Worm (Caenorhabditis elegans) whole organism, early embryonic: ENCODE results near the gene F55H2.5.

ENCODE experiments used
- B0310.2 ChIP-seq: sonication (generic microtip); optimal IDR thresholded peaks from 2 replicates; lab custom pipeline; 2016; ENCODE audit warnings: mild to moderate bottlenecking, missing genetic modification characterization, missing compliant biosample characterization
- F13C5.2 ChIP-seq: sonication (generic microtip); optimal IDR thresholded peaks from 2 replicates; lab custom pipeline; 2017; ENCODE audit warnings: mild to moderate bottlenecking, missing genetic modification characterization, inconsistent platforms, missing compliant biosample characterization
- ama-1 ChIP-seq: fragments of 150-350 bp; optimal IDR thresholded peaks from 2 replicates; lab custom pipeline; 2014
- ceh-13 ChIP-seq: fragments of 200-800 bp; sonication (Bioruptor generic); optimal IDR thresholded peaks from 2 replicates; lab custom pipeline; 2018; ENCODE audit warnings: mild to moderate bottlenecking, missing genetic modification characterization, missing compliant biosample characterization
- ets-7 ChIP-seq: sonication (generic microtip); optimal IDR thresholded peaks from 2 replicates; lab custom pipeline; 2016; ENCODE audit warnings: missing genotype, missing genetic modification characterization, missing compliant biosample characterization
- flt-1 ChIP-seq: fragments of 200-800 bp; sonication (Bioruptor generic); IDR thresholded peaks from 2 replicates; pipeline ENCODE4 v1.3.6; 2022; ENCODE audit warnings: missing genetic modification characterization, missing compliant biosample characterization
- hmbx-1 ChIP-seq: sonication (generic microtip); optimal IDR thresholded peaks from 2 replicates; lab custom pipeline; 2016; ENCODE audit warnings: mild to moderate bottlenecking, missing genetic modification characterization, missing compliant biosample characterization
- hmg-4 ChIP-seq: fragments of 200-800 bp; sonication (Bioruptor generic); optimal IDR thresholded peaks from 2 replicates; lab custom pipeline; 2018; ENCODE audit warnings: mild to moderate bottlenecking, missing genetic modification characterization, missing compliant biosample characterization
- hnd-1 ChIP-seq: sonication (generic microtip); optimal IDR thresholded peaks from 2 replicates; lab custom pipeline; 2016; ENCODE audit warnings: missing genetic modification characterization, missing compliant biosample characterization
- pes-1 ChIP-seq: fragments of 200-800 bp; sonication (Bioruptor generic); IDR thresholded peaks from 2 replicates; pipeline ENCODE4 v1.3.6; 2022; ENCODE audit warnings: missing genetic modification reagents, missing genetic modification characterization, missing compliant biosample characterization
- sea-1 ChIP-seq: fragments of 200-800 bp; sonication (Bioruptor generic); conservative IDR thresholded peaks from 2 replicates; pipeline ENCODE4 v1.3.6; 2022; ENCODE audit warnings: missing genetic modification characterization, missing compliant biosample characterization
- tbx-11 ChIP-seq: fragments of 200-800 bp; sonication (Bioruptor generic); IDR thresholded peaks from 2 replicates; pipeline ENCODE4 v1.3.6; 2022; ENCODE audit warnings: missing genetic modification characterization, missing compliant biosample characterization
- tbx-37 ChIP-seq: fragments of 200-800 bp; sonication (Bioruptor generic); conservative IDR thresholded peaks from 2 replicates; pipeline ENCODE4 v1.3.6; 2022; ENCODE audit warnings: missing genetic modification reagents, missing genetic modification characterization, missing compliant biosample characterization

DNA sequence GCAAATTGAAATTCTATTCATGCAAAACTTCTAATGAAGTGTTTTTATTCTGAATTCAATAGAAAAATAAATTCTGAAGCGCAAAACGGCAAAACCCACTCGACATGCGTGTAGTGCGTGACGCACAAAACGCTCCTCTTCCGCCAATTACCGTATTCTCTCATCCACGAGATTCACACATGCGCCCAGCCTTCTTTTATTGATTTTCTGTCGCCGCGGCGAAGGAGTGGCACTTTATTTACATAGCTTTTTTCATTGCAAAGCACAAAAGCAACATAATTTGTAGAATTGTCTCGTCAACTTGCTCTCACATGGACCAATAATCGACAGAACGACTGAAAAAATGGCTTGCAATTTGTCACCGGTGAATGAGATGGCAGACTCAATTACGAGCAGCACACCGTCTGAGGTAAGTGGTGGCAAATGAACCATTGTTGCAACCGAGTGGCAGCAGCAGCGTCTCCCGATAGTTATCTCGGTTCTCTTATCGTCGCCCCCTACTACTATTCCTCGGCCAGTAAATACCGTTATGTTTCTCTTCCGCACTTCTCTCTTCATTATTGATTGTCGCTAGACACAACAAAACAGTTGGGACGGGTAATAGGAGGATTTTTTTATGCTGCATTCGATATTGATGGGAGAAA is 34.9 kb downstream of the F55H2.5 start, which contains the start of gene unc-16:
- TF ChIP-seq tbx-11 (GFP tag; lab: Robert Waterston, UW) (no peak), ets-7 (no peak), tbx-37 (no peak), ama-1 (lab: Kevin White, UChicago) (no peak), pes-1 (0 out of 2 replicates have a peak, but pooled peaks have one; percentile 17), sea-1 (GFP tag; lab: Robert Waterston, UW) (no peak), B0310.2 (tag; lab: Kevin White, UChicago) (no peak), hnd-1 (tag; lab: Kevin White, UChicago) (no peak), F13C5.2 (tag; lab: Kevin White, UChicago) (peak; percentile 72), hmg-4 (GFP tag; lab: Kevin White, UChicago) (peak; percentile 19), hmbx-1 (tag; lab: Kevin White, UChicago) (no peak), ceh-13 (GFP tag; lab: Kevin White, UChicago) (no peak), flt-1 (no peak)
